Fruit fly (Drosophila melanogaster): ENCODE results near the gene Sap-r.
A peak's percentile ranks its signal among the peaks of the same experiment; 100 is the strongest.

Sap-r gene

dm6 chr3R:30918872-30919271 lies 30.0 kb upstream of the Sap-r start:
- TF ChIP-seq Dfd (GFP tag; optimal IDR thresholded peaks at IDR 0.05) (no peak), N (GFP tag; optimal IDR thresholded peaks at IDR 0.05) (no peak), sv (GFP tag; optimal IDR thresholded peaks at IDR 0.05) (no peak), GATAd (GFP tag; optimal IDR thresholded peaks at IDR 0.05) (no peak), dmrt93B (GFP tag; optimal IDR thresholded peaks at IDR 0.05) (no peak), fru (GFP tag; optimal IDR thresholded peaks at IDR 0.05) (no peak), CrebA (GFP tag; optimal IDR thresholded peaks at IDR 0.05; ENCODE audit: borderline replicate concordance) (no peak), psq (GFP tag; optimal IDR thresholded peaks at IDR 0.05) (no peak), h (GFP tag; optimal IDR thresholded peaks at IDR 0.05) (no peak)

dm6 chr3R:30916024-30916423 lies 27.2 kb upstream of the Sap-r start:
- TF ChIP-seq dsf (GFP tag; optimal IDR thresholded peaks at IDR 0.05; ENCODE audit: borderline replicate concordance) (no peak), Vsx2 (GFP tag; optimal IDR thresholded peaks at IDR 0.05; ENCODE audit: partially characterized antibody) (no peak), psq (GFP tag; optimal IDR thresholded peaks at IDR 0.05) (no peak), HLH106 (tag; optimal IDR thresholded peaks at IDR 0.05) (no peak), Dfd (GFP tag; optimal IDR thresholded peaks at IDR 0.05) (peak; percentile 94), Dif (GFP tag; optimal IDR thresholded peaks at IDR 0.05; ENCODE audit: partially characterized antibody) (no peak), Hnf4 (GFP tag; optimal IDR thresholded peaks at IDR 0.05) (no peak), brk (GFP tag; optimal IDR thresholded peaks at IDR 0.05) (no peak)

- TF ChIP-seq Dfd (GFP tag; optimal IDR thresholded peaks at IDR 0.05) (no peak), foxo (GFP tag; optimal IDR thresholded peaks at IDR 0.05) (no peak), tai (GFP tag; optimal IDR thresholded peaks at IDR 0.05) (no peak), Mio (GFP tag; optimal IDR thresholded peaks at IDR 0.05) (no peak), GATAd (GFP tag; optimal IDR thresholded peaks at IDR 0.05) (no peak), usp (GFP tag; optimal IDR thresholded peaks at IDR 0.05) (no peak), fru (GFP tag; optimal IDR thresholded peaks at IDR 0.05) (no peak), jim (GFP tag; optimal IDR thresholded peaks at IDR 0.05) (no peak)
These were observed 26.4 kb upstream of the Sap-r start for dm6 chr3R:30915235-30915634.

- TF ChIP-seq psq (GFP tag; optimal IDR thresholded peaks at IDR 0.05): no peak
- no peak for TF ChIP-seq ey (GFP tag; optimal IDR thresholded peaks at IDR 0.05)
- no peak for TF ChIP-seq Vsx2 (GFP tag; optimal IDR thresholded peaks at IDR 0.05; ENCODE audit: partially characterized antibody)
- peak; percentile 7 for TF ChIP-seq OdsH (GFP tag; optimal IDR thresholded peaks at IDR 0.05)
- TF ChIP-seq Dfd (GFP tag; optimal IDR thresholded peaks at IDR 0.05): no peak
- TF ChIP-seq Hr83 (GFP tag; optimal IDR thresholded peaks at IDR 0.05; ENCODE audit: poor library complexity, severe bottlenecking): no peak
- TF ChIP-seq Myc (optimal IDR thresholded peaks at IDR 0.05): no peak
- TF ChIP-seq pan (optimal IDR thresholded peaks at IDR 0.05): no peak
- TF ChIP-seq dl (GFP tag; optimal IDR thresholded peaks at IDR 0.05; ENCODE audit: insufficient read depth in 1 of 2, partially characterized antibody in 2 of 2): no peak
- no peak for TF ChIP-seq foxo (GFP tag; optimal IDR thresholded peaks at IDR 0.05)
- TF ChIP-seq Sp1 (GFP tag; optimal IDR thresholded peaks at IDR 0.05): peak; percentile 5
- no peak for TF ChIP-seq HLH106 (tag; optimal IDR thresholded peaks at IDR 0.05)
- no peak for TF ChIP-seq lola (GFP tag; optimal IDR thresholded peaks at IDR 0.05)
- TF ChIP-seq CG32264 (GFP tag; optimal IDR thresholded peaks at IDR 0.05): no peak
- TF ChIP-seq br (GFP tag; optimal IDR thresholded peaks at IDR 0.05): no peak
- peak; percentile 3 for TF ChIP-seq h (GFP tag; optimal IDR thresholded peaks at IDR 0.05)
These were observed 24.8 kb upstream of the Sap-r start for dm6 chr3R:30913704-30914103.

- TF ChIP-seq Abd-B (GFP tag; optimal IDR thresholded peaks at IDR 0.05): no peak
- peak; percentile 37 to 53 for TF ChIP-seq dl (GFP tag; optimal IDR thresholded peaks at IDR 0.05; ENCODE audit: insufficient read depth in 1 of 2, partially characterized antibody in 2 of 2)
- TF ChIP-seq Hr78 (GFP tag; optimal IDR thresholded peaks at IDR 0.05): no peak
- TF ChIP-seq Rel (GFP tag; optimal IDR thresholded peaks at IDR 0.05): no peak
- TF ChIP-seq Rel (tag; optimal IDR thresholded peaks at IDR 0.05): no peak
- peak; percentile 43 for TF ChIP-seq Hr83 (GFP tag; optimal IDR thresholded peaks at IDR 0.05; ENCODE audit: poor library complexity, severe bottlenecking)
- peak; percentile 37 for TF ChIP-seq rgr (GFP tag; optimal IDR thresholded peaks at IDR 0.05)
- no peak for TF ChIP-seq woc (GFP tag; optimal IDR thresholded peaks at IDR 0.05)
- no peak for TF ChIP-seq Jra (GFP tag; optimal IDR thresholded peaks at IDR 0.05)
- TF ChIP-seq Vsx2 (GFP tag; optimal IDR thresholded peaks at IDR 0.05; ENCODE audit: partially characterized antibody): no peak
- TF ChIP-seq Dif (GFP tag; optimal IDR thresholded peaks at IDR 0.05; ENCODE audit: partially characterized antibody): peak; percentile 43
- TF ChIP-seq dsf (GFP tag; optimal IDR thresholded peaks at IDR 0.05; ENCODE audit: borderline replicate concordance): no peak
- no peak for TF ChIP-seq foxo (GFP tag; optimal IDR thresholded peaks at IDR 0.05)
- peak; percentile 37 for TF ChIP-seq h (GFP tag; optimal IDR thresholded peaks at IDR 0.05)
- TF ChIP-seq CG32264 (GFP tag; optimal IDR thresholded peaks at IDR 0.05): no peak
- no peak for TF ChIP-seq brk (GFP tag; optimal IDR thresholded peaks at IDR 0.05)
- no peak for TF ChIP-seq ey (GFP tag; optimal IDR thresholded peaks at IDR 0.05)
- TF ChIP-seq Dfd (GFP tag; optimal IDR thresholded peaks at IDR 0.05): no peak
- TF ChIP-seq OdsH (GFP tag; optimal IDR thresholded peaks at IDR 0.05): no peak
These were observed 23.5 kb upstream of the Sap-r start, which contains the start of gene Ptx1 for dm6 chr3R:30912402-30912801. Gene Ptx1, plus strand, starts transcription at chr3R:30912754.

All from whole organism, wandering third instar larva.